Worm (Caenorhabditis elegans): ENCODE data around the gene B0416.5.

ce11 chrX:9302763-9303162 is 32.1 kb upstream of the B0416.5 start:
- TF ChIP-seq hlh-17 (GFP tag; optimal IDR thresholded peaks at IDR 0.05; ENCODE audit: borderline replicate concordance) = no peak
- no peak for TF ChIP-seq nhr-28 (tag; optimal IDR thresholded peaks at IDR 0.05)

All from whole organism, L1 larva.